Fruit fly (Drosophila melanogaster): Measurements from ENCODE around the gene CG11322.

The CG11322 gene

DNA sequence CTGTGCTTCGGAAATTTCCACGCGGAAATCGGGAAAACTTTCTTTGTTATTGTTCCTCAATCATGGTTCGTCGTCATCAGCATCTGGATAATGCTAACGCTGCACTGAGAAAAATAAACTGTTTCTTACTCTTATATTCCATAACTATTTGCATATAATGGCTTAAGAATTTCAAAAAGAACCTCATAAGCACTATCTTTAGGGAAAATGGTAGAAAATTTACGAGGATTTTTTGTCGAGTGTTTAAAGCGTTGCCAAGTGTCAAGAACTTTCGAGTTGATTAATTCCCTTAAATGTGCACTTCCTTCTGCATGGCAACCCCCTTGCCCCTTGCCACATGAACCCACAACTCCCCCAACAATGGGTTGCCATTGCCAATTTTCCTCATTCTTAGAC, 28.5 kb upstream of the CG11322 start (continued):
- TF ChIP-seq ATbp (GFP tag; optimal IDR thresholded peaks at IDR 0.05) (peak; percentile 59), Dip3 (GFP tag; optimal IDR thresholded peaks at IDR 0.05) (peak; percentile 16), CG3281 (GFP tag; optimal IDR thresholded peaks at IDR 0.05) (peak; percentile 35), cato (GFP tag; optimal IDR thresholded peaks at IDR 0.05; ENCODE audit: borderline replicate concordance) (peak; percentile 2), Lim3 (GFP tag; IDR thresholded peaks at IDR 0.05) (no peak), en (GFP tag; optimal IDR thresholded peaks at IDR 0.05) (peak; percentile 43), p53 (GFP tag; optimal IDR thresholded peaks at IDR 0.05) (peak; percentile 12), sob (GFP tag; IDR thresholded peaks at IDR 0.05) (no peak), CG3838 (GFP tag; optimal IDR thresholded peaks at IDR 0.05) (no peak), sr (GFP tag; IDR thresholded peaks at IDR 0.05) (no peak), CG11085 (GFP tag; IDR thresholded peaks at IDR 0.05) (no peak), oc (tag; optimal IDR thresholded peaks at IDR 0.05) (peak; percentile 40), Ets65A (GFP tag) (peak; percentile 91), schlank (tag; optimal IDR thresholded peaks at IDR 0.05) (no peak), lola (GFP tag; optimal IDR thresholded peaks at IDR 0.05) (peak in 1 of 3 experiments; percentile 42), CG14860 (GFP tag; IDR thresholded peaks at IDR 0.05; ENCODE audit: partially characterized antibody) (no peak), CG6175 (GFP tag; IDR thresholded peaks at IDR 0.05) (no peak), CG18011 (GFP tag; optimal IDR thresholded peaks at IDR 0.05) (no peak), CG7786 (GFP tag; optimal IDR thresholded peaks at IDR 0.05) (peak; percentile 48), klu (GFP tag; IDR thresholded peaks at IDR 0.05) (no peak), pros (GFP tag; optimal IDR thresholded peaks at IDR 0.05) (no peak), pfk (GFP tag; optimal IDR thresholded peaks at IDR 0.05) (no peak), CG32532 (GFP tag; IDR thresholded peaks at IDR 0.05) (peak; percentile 48; the same call in 1 of the 2 replicates), CG33213 (GFP tag; optimal IDR thresholded peaks at IDR 0.05) (no peak), vnd (GFP tag; IDR thresholded peaks at IDR 0.05; ENCODE audit: partially characterized antibody) (no peak), Dip2 (GFP tag; IDR thresholded peaks at IDR 0.05) (no peak), Dll (GFP tag; IDR thresholded peaks at IDR 0.05; ENCODE audit: partially characterized antibody) (no peak), CG7357 (GFP tag; IDR thresholded peaks at IDR 0.05) (no peak), Hr3 (GFP tag; optimal IDR thresholded peaks at IDR 0.05) (peak; percentile 13), CG7839 (tag; optimal IDR thresholded peaks at IDR 0.05) (peak; percentile 71), HmgZ (tag; optimal IDR thresholded peaks at IDR 0.05) (no peak), gcm (GFP tag; optimal IDR thresholded peaks at IDR 0.05) (peak; percentile 11), CG18619 (GFP tag; optimal IDR thresholded peaks at IDR 0.05) (no peak), Antp (GFP tag; optimal IDR thresholded peaks at IDR 0.05) (peak; percentile 56), row (GFP tag; IDR thresholded peaks at IDR 0.05) (no peak), CG7372 (GFP tag; IDR thresholded peaks at IDR 0.05) (no peak), CG2875 (GFP tag; optimal IDR thresholded peaks at IDR 0.05) (peak; percentile 45), tgo (GFP tag; IDR thresholded peaks at IDR 0.05) (no peak), Ada2b (GFP tag; IDR thresholded peaks at IDR 0.05) (peak; percentile 51; the same call in 1 of the 2 replicates), bigmax (GFP tag; optimal IDR thresholded peaks at IDR 0.05) (no peak), Lpt (GFP tag; optimal IDR thresholded peaks at IDR 0.05) (no peak), CG3407 (GFP tag; optimal IDR thresholded peaks at IDR 0.05) (no peak), phol (tag; optimal IDR thresholded peaks at IDR 0.05) (peak; percentile 79), CG9215 (GFP tag; IDR thresholded peaks at IDR 0.05) (no peak; the same call in 1 of the 2 replicates), ab (GFP tag; optimal IDR thresholded peaks at IDR 0.05) (peak; percentile 14), CG30403 (GFP tag; optimal IDR thresholded peaks at IDR 0.05) (peak; percentile 44), kah (GFP tag; optimal IDR thresholded peaks at IDR 0.05) (no peak), stc (GFP tag; IDR thresholded peaks at IDR 0.05) (peak; percentile 34; the same call in 1 of the 2 replicates), CG10321 (GFP tag; IDR thresholded peaks at IDR 0.05) (no peak), Sry-δ (GFP tag; optimal IDR thresholded peaks at IDR 0.05) (peak; percentile 6), CG7963 (GFP tag; IDR thresholded peaks at IDR 0.05; ENCODE audit: partially characterized antibody) (no peak), CG6683 (GFP tag; optimal IDR thresholded peaks at IDR 0.05) (no peak)

Data from whole organism, embryonic.